Fruit fly (Drosophila melanogaster) Kc167 (cell line): ENCODE results near the gene dpr14.

Source experiments
- Myc ChIP-seq: fragments of >200 bp; optimal IDR thresholded peaks from 2 replicates; lab custom pipeline; 2017; ENCODE audit warnings: missing external identifiers
- Sin3A ChIP-seq: fragments of >200 bp; optimal IDR thresholded peaks from 2 replicates; lab custom pipeline; 2018; ENCODE audit warnings: missing external identifiers
- h ChIP-seq: fragments of >200 bp; optimal IDR thresholded peaks from 3 replicates; lab custom pipeline; 2018; ENCODE audit warnings: missing external identifiers
- insv ChIP-seq: fragments of >200 bp; optimal IDR thresholded peaks from 3 replicates; lab custom pipeline; 2018; ENCODE audit warnings: missing external identifiers
- psq ChIP-seq: fragments of >200 bp; optimal IDR thresholded peaks from 2 replicates; lab custom pipeline; 2017; ENCODE audit warnings: missing external identifiers
- ttk ChIP-seq: sonication (Bioruptor generic); optimal IDR thresholded peaks from 2 replicates; lab custom pipeline; 2017; ENCODE audit warnings: missing external identifiers

Gene dpr14

dm6 chrX:7857873-7858272 lies 50.2 kb downstream of the dpr14 start, which contains the start of gene CG1409:
Gene CG1409, plus strand, starts transcription at chrX:7858173.
- TF ChIP-seq Myc (lab: Kevin White, UChicago): no peak
- TF ChIP-seq h (lab: Kevin White, UChicago): no peak
- no peak for TF ChIP-seq psq (lab: Kevin White, UChicago)
- no peak for TF ChIP-seq insv (lab: Kevin White, UChicago)
- TF ChIP-seq ttk (lab: Kevin White, UChicago): no peak
- no peak for TF ChIP-seq Sin3A

DNA sequence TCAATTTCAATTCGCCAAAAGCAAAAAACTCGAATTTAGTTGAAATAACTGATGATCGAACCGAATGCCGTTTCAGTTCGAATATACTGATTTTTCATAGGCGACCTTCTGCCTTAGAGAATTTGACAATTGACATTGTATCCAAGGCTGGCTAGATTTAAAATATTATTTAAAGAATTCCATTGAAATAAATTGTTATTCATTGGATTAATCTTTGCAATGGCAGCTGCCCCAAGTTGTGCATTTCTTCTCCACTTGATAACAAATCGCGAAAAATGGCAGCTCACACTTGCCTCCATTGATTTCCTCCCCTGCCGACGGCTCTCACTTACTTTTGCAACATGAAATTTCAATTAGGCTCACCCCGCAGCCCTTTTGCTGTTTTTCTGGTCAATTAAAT lies 53.9 kb downstream of the dpr14 start, which contains the start of gene CG10920:
Gene CG10920, minus strand, starts transcription at position 101 of the 400 bp plus-strand sequence.
- TF ChIP-seq Sin3A: no peak
